Worm (Caenorhabditis elegans) whole organism, L4/young adult: ENCODE measurements around the gene rps-4.

ENCODE experiments used
- W03F9.2 ChIP-seq: fragments of 150-350 bp; optimal IDR thresholded peaks from 2 replicates; lab custom pipeline; 2014; ENCODE audit warnings: missing biosample characterization, missing genetic modification characterization
- dao-5 ChIP-seq: sonication (generic microtip); optimal IDR thresholded peaks from 2 replicates; lab custom pipeline; 2016; ENCODE audit warnings: missing genotype, missing genetic modification characterization, moderate library complexity, missing compliant biosample characterization
- him-1 ChIP-seq: sonication (generic microtip); optimal IDR thresholded peaks from 2 replicates; lab custom pipeline; 2016; ENCODE audit warnings: missing genotype, missing genetic modification reagents, missing genetic modification characterization, missing compliant biosample characterization

The rps-4 gene

ce11 chrIV:7096097-7096496 lies 11.6 kb upstream of the rps-4 start:
- TF ChIP-seq W03F9.2 (no peak), dao-5 (tag; lab: Kevin White, UChicago) (no peak), him-1 (no peak)

- no peak for TF ChIP-seq him-1
- no peak for TF ChIP-seq W03F9.2
- no peak for TF ChIP-seq dao-5 (tag; lab: Kevin White, UChicago)
These were observed 11.0 kb upstream of the rps-4 start for ce11 chrIV:7095396-7095964.

- TF ChIP-seq W03F9.2 (no peak), him-1 (no peak), dao-5 (tag; lab: Kevin White, UChicago) (no peak)
These were observed 9.8 kb upstream of the rps-4 start, which contains the start of gene deb-1 for ce11 chrIV:7094216-7094758. TSS of gene deb-1 (minus strand) at chrIV:7094266.

ce11 chrIV:7083976-7084375 lies 506 bp downstream of the rps-4 start:
- TF ChIP-seq him-1 (no peak), dao-5 (tag; lab: Kevin White, UChicago) (no peak)

- TF ChIP-seq dao-5 (tag; lab: Kevin White, UChicago) = peak; percentile 62
- TF ChIP-seq him-1 = no peak
- peak; percentile 3 for TF ChIP-seq W03F9.2
These were observed 1.1 kb downstream of the rps-4 start, which contains the start of gene Y43B11AR.3 for ce11 chrIV:7083382-7083784. TSS of gene Y43B11AR.3 (minus strand) at chrIV:7083716.

DNA sequence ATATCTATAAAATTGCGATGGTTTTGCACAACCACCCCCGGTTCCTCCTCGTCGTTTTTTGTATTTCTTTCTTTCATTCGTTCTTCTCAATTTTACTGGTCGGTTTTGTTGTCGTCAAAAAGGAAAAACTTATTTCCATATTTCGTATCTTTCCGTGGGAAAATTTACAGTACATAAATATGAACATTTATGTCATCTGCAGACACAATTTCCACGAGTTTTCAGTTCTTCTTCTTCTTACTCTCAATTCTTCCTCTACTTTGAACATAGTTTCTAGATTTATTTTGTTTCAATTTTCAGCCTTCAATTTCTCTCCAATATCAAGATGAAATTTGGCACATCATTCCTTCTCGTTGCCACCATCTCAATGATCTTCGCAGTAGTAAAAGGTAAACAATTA lies 3.3 kb downstream of the rps-4 start, which contains the start of gene Y43B11AR.1:
TSS of gene Y43B11AR.1 (plus strand) at position 301 of the 400 bp plus-strand sequence.
- TF ChIP-seq dao-5 (tag; lab: Kevin White, UChicago) (no peak), him-1 (no peak), W03F9.2 (no peak)

DNA sequence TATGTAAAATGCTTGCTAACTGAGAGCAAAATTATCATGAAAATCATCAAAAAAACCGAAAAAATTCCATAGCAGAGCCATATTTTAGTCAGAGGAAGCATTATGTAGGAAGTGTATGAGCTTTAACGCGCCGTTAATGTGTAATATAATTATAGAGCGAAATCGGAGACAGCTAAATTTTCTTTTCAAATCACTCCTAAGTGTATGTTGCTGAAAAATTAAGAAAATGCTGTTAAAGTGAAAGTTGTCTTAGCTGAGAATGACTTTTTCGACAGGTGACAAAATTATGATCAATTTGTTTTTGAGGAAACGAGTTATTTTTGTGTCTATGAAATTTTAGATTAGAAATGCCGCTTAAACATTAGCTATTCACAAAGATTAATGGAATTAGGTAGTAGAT lies 9.4 kb downstream of the rps-4 start, which contains the start of gene srg-50:
TSS of gene srg-50 (minus strand) at position 101 of the 400 bp plus-strand sequence.
- TF ChIP-seq him-1 (no peak), W03F9.2 (no peak), dao-5 (tag; lab: Kevin White, UChicago) (no peak)

ce11 chrIV:7072110-7072509 lies 12.4 kb downstream of the rps-4 start, which contains the start of gene srg-48:
TSS of gene srg-48 (plus strand) at chrIV:7072410.
- no peak for TF ChIP-seq dao-5 (tag; lab: Kevin White, UChicago)

- no peak for TF ChIP-seq him-1
- no peak for TF ChIP-seq W03F9.2
- no peak for TF ChIP-seq dao-5 (tag; lab: Kevin White, UChicago)
These were observed 17.0 kb downstream of the rps-4 start for ce11 chrIV:7067446-7067845.

ce11 chrIV:7065022-7065421 lies 19.5 kb downstream of the rps-4 start, which contains the start of gene Y43B11AL.1:
TSS of gene Y43B11AL.1 (plus strand) at chrIV:7065322.
- TF ChIP-seq dao-5 (tag; lab: Kevin White, UChicago) (no peak), W03F9.2 (no peak), him-1 (no peak)

DNA sequence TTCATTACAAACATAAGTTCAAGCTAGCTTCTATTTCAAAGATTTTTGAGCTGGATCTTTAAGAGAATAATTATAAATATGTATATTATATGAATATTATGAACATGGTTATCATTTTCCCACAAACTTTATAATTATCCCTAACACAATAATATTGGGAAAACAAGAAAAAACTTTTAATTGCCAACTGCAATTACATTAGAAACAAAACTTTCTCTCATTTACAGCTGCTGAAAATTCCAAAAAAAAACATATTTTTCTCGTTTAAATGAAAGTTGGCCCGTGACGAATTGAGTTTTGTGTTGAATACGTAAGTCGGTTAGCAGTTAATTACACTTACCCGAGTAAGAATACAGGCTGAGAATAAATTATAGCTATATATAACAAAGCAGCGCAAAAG lies 21.8 kb downstream of the rps-4 start:
- TF ChIP-seq dao-5 (tag; lab: Kevin White, UChicago) (no peak), W03F9.2 (no peak), him-1 (no peak)

ce11 chrIV:7057677-7058076 lies 26.8 kb downstream of the rps-4 start, which contains the start of gene srx-50:
TSS of gene srx-50 (plus strand) at chrIV:7057977.
- TF ChIP-seq W03F9.2 = no peak
- no peak for TF ChIP-seq him-1
- TF ChIP-seq dao-5 (tag; lab: Kevin White, UChicago) = no peak

- TF ChIP-seq him-1 (no peak), dao-5 (tag; lab: Kevin White, UChicago) (no peak), W03F9.2 (no peak)
These were observed 32.3 kb downstream of the rps-4 start for ce11 chrIV:7052135-7052534.

- TF ChIP-seq dao-5 (tag; lab: Kevin White, UChicago) (no peak), him-1 (no peak), W03F9.2 (no peak)
These were observed 33.0 kb downstream of the rps-4 start for ce11 chrIV:7051515-7051914.

- TF ChIP-seq him-1 = no peak
- TF ChIP-seq dao-5 (tag; lab: Kevin White, UChicago) = no peak
- TF ChIP-seq W03F9.2 = no peak
These were observed 34.7 kb downstream of the rps-4 start, which contains the start of gene nhr-105 for ce11 chrIV:7049672-7050206. TSS of gene nhr-105 (plus strand) at chrIV:7050156.
